Worm (Caenorhabditis elegans) whole organism, L2 larva: ENCODE measurements around the gene nspd-7.

ENCODE experiments used
- ama-1 ChIP-seq: fragments of 150-350 bp; optimal IDR thresholded peaks from 2 replicates; lab custom pipeline; 2018; ENCODE audit warnings: inconsistent platforms
- elt-1 ChIP-seq: fragments of 150-350 bp; optimal IDR thresholded peaks from 2 replicates; lab custom pipeline; 2014; ENCODE audit warnings: missing biosample characterization, missing genetic modification characterization
- lin-13 ChIP-seq: fragments of 150-350 bp; optimal IDR thresholded peaks from 2 replicates; lab custom pipeline; 2014; ENCODE audit warnings: missing biosample characterization, missing genetic modification reagents, missing genetic modification characterization
- nhr-11 ChIP-seq: fragments of 150-350 bp; optimal IDR thresholded peaks from 2 replicates; lab custom pipeline; 2014; ENCODE audit warnings: missing biosample characterization, missing genetic modification characterization
- snpc-4 ChIP-seq: fragments of 150-350 bp; optimal IDR thresholded peaks from 2 replicates; lab custom pipeline; 2014; ENCODE audit warnings: missing biosample characterization, missing genetic modification characterization
- unc-62 ChIP-seq: fragments of 150-350 bp; optimal IDR thresholded peaks from 2 replicates; lab custom pipeline; 2014; ENCODE audit warnings: missing biosample characterization, missing genetic modification reagents, missing genetic modification characterization

DNA sequence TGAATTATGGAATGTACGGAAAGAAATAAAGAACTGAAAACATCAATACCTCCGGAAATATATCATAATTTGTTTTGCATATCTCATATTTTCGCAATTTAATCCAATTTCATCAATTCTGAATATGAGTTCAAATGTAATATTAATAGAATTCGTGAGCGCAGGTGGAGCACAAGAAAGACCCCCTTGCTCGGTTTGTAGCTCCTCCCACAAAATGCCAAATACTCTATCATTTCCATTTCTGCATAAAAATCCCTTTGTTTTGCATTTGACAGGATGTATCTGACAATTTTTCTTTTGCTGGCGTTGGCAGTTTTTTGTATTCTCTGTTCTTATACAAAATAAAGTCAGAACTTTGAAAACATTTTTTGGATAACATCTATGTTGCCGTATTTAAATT is 6.1 kb upstream of the nspd-7 start:
- TF ChIP-seq unc-62 (GFP tag; lab: Kevin White, UChicago) (no peak), elt-1 (tag; lab: Kevin White, UChicago) (no peak), lin-13 (no peak), nhr-11 (tag; lab: Kevin White, UChicago) (no peak), snpc-4 (tag; lab: Kevin White, UChicago) (no peak), ama-1 (lab: Kevin White, UChicago) (no peak)
